Fruit fly (Drosophila melanogaster) whole organism, embryonic: ENCODE data around the gene Sf3b1.
A peak's percentile ranks its signal among the peaks of the same experiment; 100 is the strongest.

Experiments used
- CG11456 ChIP-seq: fragments of 200-800 bp; sonication (Bioruptor generic); IDR thresholded peaks from 3 replicates; pipeline ENCODE4 v1.3.6; 2022; ENCODE audit warnings: missing biosample characterization, missing genetic modification characterization
- CG12071 ChIP-seq: fragments of 200-800 bp; sonication (Bioruptor generic); optimal IDR thresholded peaks from 3 replicates; lab custom pipeline; 2018; ENCODE audit warnings: missing biosample characterization, mild to moderate bottlenecking, missing genetic modification characterization
- CG13287 ChIP-seq: fragments of 200-800 bp; sonication (Bioruptor generic); IDR thresholded peaks from 2 replicates; pipeline ENCODE4 v1.3.6; 2022; ENCODE audit warnings: missing biosample characterization, missing genetic modification characterization; ENCODE audit not compliant: partially characterized antibody
- CG13296 ChIP-seq: fragments of 200-800 bp; sonication (Bioruptor generic); optimal IDR thresholded peaks from 3 replicates; lab custom pipeline; 2018; ENCODE audit warnings: missing biosample characterization, mild to moderate bottlenecking, missing genetic modification characterization
- CG14710 ChIP-seq: fragments of 200-800 bp; sonication (Bioruptor generic); optimal IDR thresholded peaks from 3 replicates; lab custom pipeline; 2019; ENCODE audit warnings: missing biosample characterization, mild to moderate bottlenecking, missing genetic modification characterization, moderate library complexity
- CG1603 ChIP-seq: fragments of 200-800 bp; sonication (Bioruptor generic); optimal IDR thresholded peaks from 2 replicates; lab custom pipeline; 2019; ENCODE audit warnings: missing biosample characterization, mild to moderate bottlenecking, missing genetic modification characterization, moderate library complexity
- CG17186 ChIP-seq: fragments of 200-800 bp; sonication (Bioruptor generic); optimal IDR thresholded peaks from 3 replicates; lab custom pipeline; 2017; ENCODE audit warnings: missing biosample characterization, missing genetic modification reagents, missing genetic modification characterization
- CG17328 ChIP-seq: fragments of 200-800 bp; sonication (Bioruptor generic); IDR thresholded peaks from 2 replicates; pipeline ENCODE4 v1.3.6; 2022; ENCODE audit warnings: missing biosample characterization, missing genetic modification characterization
- CG17829 ChIP-seq: fragments of 200-800 bp; optimal IDR thresholded peaks from 2 replicates; lab custom pipeline; 2019; ENCODE audit warnings: missing biosample characterization, mild to moderate bottlenecking, missing genetic modification characterization, moderate library complexity
- CG18619 ChIP-seq: fragments of 200-800 bp; sonication (Bioruptor generic); optimal IDR thresholded peaks from 3 replicates; lab custom pipeline; 2017; ENCODE audit warnings: missing biosample characterization, mild to moderate bottlenecking, missing genetic modification characterization
- CG2116 ChIP-seq: fragments of 200-800 bp; sonication (Bioruptor generic); optimal IDR thresholded peaks from 3 replicates; lab custom pipeline; 2018; ENCODE audit warnings: missing biosample characterization, mild to moderate bottlenecking, missing genetic modification characterization
- CG32532 ChIP-seq: fragments of 200-800 bp; sonication (Bioruptor generic); IDR thresholded peaks from 2 replicates; pipeline ENCODE4 v1.3.6; 2022; ENCODE audit warnings: missing biosample characterization, missing genetic modification characterization
- CG34224 ChIP-seq: fragments of 200-800 bp; sonication (Bioruptor generic); IDR thresholded peaks from 3 replicates; pipeline ENCODE4 v1.3.6; 2022; ENCODE audit warnings: missing biosample characterization, missing genetic modification characterization; ENCODE audit not compliant: partially characterized antibody
- CG34422 ChIP-seq: fragments of 200-800 bp; sonication (Bioruptor generic); IDR thresholded peaks from 3 replicates; pipeline ENCODE4 v1.3.6; 2022; ENCODE audit warnings: missing biosample characterization, missing genetic modification characterization
- CG3847 ChIP-seq: fragments of 200-800 bp; sonication (Bioruptor generic); IDR thresholded peaks from 2 replicates; pipeline ENCODE4 v1.3.6; 2022; ENCODE audit warnings: missing biosample characterization, missing genetic modification characterization
- CG4282 ChIP-seq: fragments of 200-800 bp; sonication (Bioruptor generic); optimal IDR thresholded peaks from 2 replicates; lab custom pipeline; 2016; ENCODE audit warnings: missing biosample characterization, missing genetic modification characterization
- CG43689 ChIP-seq: fragments of 200-800 bp; sonication (Bioruptor generic); IDR thresholded peaks from 2 replicates; pipeline ENCODE4 v1.3.6; 2022; ENCODE audit warnings: missing biosample characterization, missing genetic modification characterization
- CG6791 ChIP-seq: fragments of 200-800 bp; sonication (Bioruptor generic); IDR thresholded peaks from 3 replicates; pipeline ENCODE4 v1.3.6; 2022; ENCODE audit warnings: missing biosample characterization, missing genetic modification characterization; ENCODE audit not compliant: partially characterized antibody
- CG7963 ChIP-seq: fragments of 200-800 bp; sonication (Bioruptor generic); IDR thresholded peaks from 3 replicates; pipeline ENCODE4 v1.3.6; 2022; ENCODE audit warnings: missing biosample characterization, missing genetic modification characterization; ENCODE audit not compliant: partially characterized antibody
- CG9797 ChIP-seq: fragments of 200-800 bp; sonication (Bioruptor generic); optimal IDR thresholded peaks from 3 replicates; lab custom pipeline; 2018; ENCODE audit warnings: missing biosample characterization, mild to moderate bottlenecking, missing genetic modification characterization
- Dp ChIP-seq: fragments of 200-800 bp; sonication (Bioruptor generic); optimal IDR thresholded peaks from 2 replicates; lab custom pipeline; 2018; ENCODE audit warnings: missing biosample characterization, mild to moderate bottlenecking, missing genetic modification characterization, moderate library complexity
- E2f2 ChIP-seq: fragments of 200-800 bp; sonication (Bioruptor generic); IDR thresholded peaks from 2 replicates; pipeline ENCODE4 v1.3.6; 2022; ENCODE audit warnings: missing biosample characterization, missing genetic modification characterization
- Ets97D ChIP-seq: fragments of 200-800 bp; sonication (Bioruptor generic); optimal IDR thresholded peaks from 3 replicates; lab custom pipeline; 2016; ENCODE audit warnings: missing biosample characterization, missing genetic modification characterization
- Jarid2 ChIP-seq: fragments of 200-800 bp; sonication (Bioruptor generic); optimal IDR thresholded peaks from 3 replicates; lab custom pipeline; 2017; ENCODE audit warnings: mild to moderate bottlenecking, missing biosample characterization, missing genetic modification reagents, missing genetic modification characterization
- Nf-YC ChIP-seq: fragments of 200-800 bp; optimal IDR thresholded peaks from 3 replicates; lab custom pipeline; 2019; ENCODE audit warnings: missing biosample characterization, mild to moderate bottlenecking, missing genetic modification characterization, moderate library complexity
- Opbp ChIP-seq: fragments of 200-800 bp; sonication (Bioruptor generic); IDR thresholded peaks from 3 replicates; pipeline ENCODE4 v1.3.6; 2022; ENCODE audit warnings: missing biosample characterization, missing genetic modification characterization; ENCODE audit not compliant: partially characterized antibody
- Stat92E ChIP-seq, 3 experiments: fragments of >200 bp in 2 of 3; fragments of 200-800 bp in 1 of 3; sonication (Bioruptor generic) in 1 of 3; optimal IDR thresholded peaks; 2 replicates each; lab custom pipeline; 2017 to 2019; ENCODE audit warnings: missing biosample characterization in 3 of 3, missing genetic modification characterization in 3 of 3, mild to moderate bottlenecking in 1 of 3, moderate library complexity in 1 of 3
- Xbp1 ChIP-seq: fragments of 200-800 bp; sonication (Bioruptor generic); optimal IDR thresholded peaks from 3 replicates; lab custom pipeline; 2016; ENCODE audit warnings: missing biosample characterization, mild to moderate bottlenecking, missing genetic modification characterization
- amos ChIP-seq: fragments of 200-800 bp; sonication (Bioruptor generic); IDR thresholded peaks from 2 replicates; pipeline ENCODE4 v1.3.6; 2022; ENCODE audit warnings: missing biosample characterization, missing genetic modification characterization; ENCODE audit not compliant: partially characterized antibody
- aop ChIP-seq: fragments of 200-800 bp; sonication (Bioruptor generic); IDR thresholded peaks from 2 replicates; pipeline ENCODE4 v1.3.6; 2022; ENCODE audit warnings: missing biosample characterization, missing genetic modification characterization
- bbx ChIP-seq: fragments of 200-800 bp; sonication (Bioruptor generic); IDR thresholded peaks from 2 replicates; pipeline ENCODE4 v1.3.6; 2022; ENCODE audit warnings: missing biosample characterization, missing genetic modification characterization; ENCODE audit not compliant: partially characterized antibody
- cg ChIP-seq: fragments of 200-800 bp; sonication (Bioruptor generic); optimal IDR thresholded peaks from 3 replicates; lab custom pipeline; 2019; ENCODE audit warnings: missing biosample characterization, mild to moderate bottlenecking, missing genetic modification characterization, moderate library complexity
- chinmo ChIP-seq: fragments of 200-800 bp; sonication (Bioruptor generic); IDR thresholded peaks from 4 replicates; pipeline ENCODE4 v1.3.6; 2022; ENCODE audit warnings: missing biosample characterization, missing genetic modification characterization; ENCODE audit not compliant: partially characterized antibody
- crol ChIP-seq: fragments of 200-800 bp; sonication (Bioruptor generic); IDR thresholded peaks from 2 replicates; pipeline ENCODE4 v1.3.6; 2022; ENCODE audit warnings: missing biosample characterization, missing genetic modification characterization
- dati ChIP-seq: fragments of 200-800 bp; sonication (Bioruptor generic); IDR thresholded peaks from 2 replicates; pipeline ENCODE4 v1.3.6; 2022; ENCODE audit warnings: missing biosample characterization, missing genetic modification characterization
- fu2 ChIP-seq: fragments of 200-800 bp; sonication (Bioruptor generic); optimal IDR thresholded peaks from 2 replicates; lab custom pipeline; 2016; ENCODE audit warnings: missing biosample characterization, missing genetic modification characterization
- gfzf ChIP-seq: fragments of 200-800 bp; sonication (Bioruptor generic); optimal IDR thresholded peaks from 2 replicates; lab custom pipeline; 2016; ENCODE audit warnings: missing biosample characterization, mild to moderate bottlenecking, missing genetic modification characterization, moderate library complexity
- hbn ChIP-seq: fragments of 200-800 bp; sonication (Bioruptor generic); IDR thresholded peaks from 2 replicates; pipeline ENCODE4 v1.3.6; 2022; ENCODE audit warnings: missing biosample characterization, missing genetic modification characterization; ENCODE audit not compliant: partially characterized antibody
- inv ChIP-seq: fragments of 200-800 bp; sonication (Bioruptor generic); IDR thresholded peaks from 2 replicates; pipeline ENCODE4 v1.3.6; 2022; ENCODE audit warnings: missing biosample characterization, missing genetic modification characterization; ENCODE audit not compliant: partially characterized antibody
- maf-S ChIP-seq: fragments of 200-800 bp; sonication (Bioruptor generic); optimal IDR thresholded peaks from 2 replicates; lab custom pipeline; 2016; ENCODE audit warnings: missing biosample characterization, missing genetic modification characterization
- nau ChIP-seq: fragments of 200-800 bp; sonication (Bioruptor generic); optimal IDR thresholded peaks from 3 replicates; lab custom pipeline; 2017; ENCODE audit warnings: missing biosample characterization, mild to moderate bottlenecking, missing genetic modification characterization, missing genetic modification reagents
- odd ChIP-seq: fragments of 200-800 bp; sonication (Bioruptor generic); optimal IDR thresholded peaks from 2 replicates; lab custom pipeline; 2017; ENCODE audit warnings: missing biosample characterization, mild to moderate bottlenecking, missing genetic modification characterization
- sna ChIP-seq: fragments of 200-800 bp; sonication (Bioruptor generic); IDR thresholded peaks from 2 replicates; pipeline ENCODE4 v1.3.6; 2022; ENCODE audit warnings: missing biosample characterization, missing genetic modification characterization; ENCODE audit not compliant: partially characterized antibody
- sug ChIP-seq: fragments of 200-800 bp; optimal IDR thresholded peaks from 2 replicates; lab custom pipeline; 2019; ENCODE audit warnings: missing biosample characterization, mild to moderate bottlenecking, missing genetic modification characterization, moderate library complexity
- twi ChIP-seq: fragments of 200-800 bp; optimal IDR thresholded peaks from 2 replicates; lab custom pipeline; 2019; ENCODE audit warnings: missing biosample characterization, mild to moderate bottlenecking, missing genetic modification characterization, moderate library complexity
- z ChIP-seq: fragments of 200-800 bp; sonication (Bioruptor generic); IDR thresholded peaks from 3 replicates; pipeline ENCODE4 v1.3.6; 2022; ENCODE audit warnings: missing biosample characterization, missing genetic modification characterization
- zfh2 ChIP-seq: fragments of 200-800 bp; sonication (Bioruptor generic); optimal IDR thresholded peaks from 2 replicates; lab custom pipeline; 2016; ENCODE audit warnings: missing biosample characterization, missing genetic modification characterization

Gene Sf3b1

DNA sequence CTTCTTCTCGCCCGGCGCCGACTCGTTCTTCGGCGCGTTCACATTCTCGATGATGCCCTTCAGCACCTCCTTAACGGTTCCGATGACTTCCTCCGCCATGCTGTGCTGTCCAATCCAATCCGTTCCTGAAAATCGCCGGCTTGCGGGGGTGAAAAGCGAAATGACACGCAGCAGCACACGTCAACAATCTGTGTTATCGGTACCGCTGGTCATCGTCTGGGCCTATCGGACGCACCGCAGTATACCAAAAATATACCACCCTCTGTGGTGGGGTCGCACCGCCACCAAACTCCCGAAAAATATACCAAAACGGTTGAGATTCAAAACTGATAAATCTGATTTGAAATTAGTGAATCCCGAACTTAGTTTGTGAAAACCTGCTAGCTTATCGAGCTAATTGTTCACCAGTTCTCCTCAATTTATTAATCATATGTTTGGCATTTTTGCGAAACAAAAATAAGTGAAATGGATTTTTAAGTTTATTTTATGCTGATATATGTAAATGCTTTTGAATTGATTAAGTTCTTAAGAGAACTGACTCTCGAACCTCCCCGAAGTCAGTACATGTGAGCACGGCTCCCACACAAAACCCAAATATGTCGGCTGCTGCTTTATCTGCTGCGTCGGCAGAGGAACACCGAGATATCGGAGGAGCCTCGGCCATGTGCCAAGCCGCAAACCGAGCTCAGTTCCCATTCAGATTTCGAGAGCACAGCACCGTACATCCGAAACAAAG is 23.5 kb upstream of the Sf3b1 start, which contains the start of the genes Spp and nAChRbeta3 (continued):
- TF ChIP-seq Xbp1 = peak; percentile 81
- peak; percentile 42 for TF ChIP-seq Ets97D (GFP tag; lab: Kevin White, UChicago)
- TF ChIP-seq bbx (GFP tag; lab: Robert Waterston, UW) = peak; percentile 68
- TF ChIP-seq Nf-YC = peak; percentile 20
- TF ChIP-seq fu2 (GFP tag; lab: Kevin White, UChicago) = peak; percentile 4
- TF ChIP-seq CG34422 (GFP tag; lab: Robert Waterston, UW) = peak; percentile 73; the same call in 1 of the 3 replicates
- 0 out of 3 replicates have a peak, but pooled peaks have one; percentile 6 for TF ChIP-seq CG6791 (GFP tag; lab: Robert Waterston, UW)
- TF ChIP-seq CG17829 (tag; lab: Kevin White, UChicago) = peak; percentile 2
- TF ChIP-seq maf-S (GFP tag; lab: Kevin White, UChicago) = no peak
- peak; percentile 80 for TF ChIP-seq CG13287 (GFP tag; lab: Robert Waterston, UW)
- TF ChIP-seq nau (GFP tag; lab: Kevin White, UChicago) = no peak
- TF ChIP-seq odd = no peak
- peak; percentile 72 for TF ChIP-seq CG14710
- no peak for TF ChIP-seq cg (GFP tag; lab: Kevin White, UChicago)
- no peak for TF ChIP-seq aop
- no peak for TF ChIP-seq CG3847
- TF ChIP-seq CG11456 (GFP tag; lab: Robert Waterston, UW) = 0 out of 3 replicates have a peak, but pooled peaks have one; percentile 7
- peak; percentile 56 for TF ChIP-seq sug (tag; lab: Kevin White, UChicago)
- TF ChIP-seq sna (GFP tag; lab: Robert Waterston, UW) = peak; percentile 58
- TF ChIP-seq Jarid2 (GFP tag; lab: Kevin White, UChicago) = no peak
- no peak for TF ChIP-seq zfh2 (GFP tag; lab: Kevin White, UChicago)
- TF ChIP-seq CG12071 (GFP tag; lab: Kevin White, UChicago) = no peak
- TF ChIP-seq dati (GFP tag; lab: Robert Waterston, UW) = no peak
- peak; percentile 74 for TF ChIP-seq E2f2 (GFP tag; lab: Robert Waterston, UW)
- 0 out of 2 replicates have a peak, but pooled peaks have one; percentile 27 for TF ChIP-seq CG32532 (GFP tag; lab: Robert Waterston, UW)
- TF ChIP-seq CG43689 = no peak
- peak; percentile 62; the same call in 1 of the 3 replicates for TF ChIP-seq Opbp (GFP tag; lab: Robert Waterston, UW)
- TF ChIP-seq z (GFP tag; lab: Robert Waterston, UW) = no peak
- peak; percentile 61 for TF ChIP-seq CG34224
- peak in 1 of 3 experiments; percentile 3 for TF ChIP-seq Stat92E (GFP tag; optimal IDR thresholded peaks at IDR 0.05; lab: Kevin White, UChicago)
- peak; percentile 69; the same call in 1 of the 2 replicates for TF ChIP-seq amos
- no peak for TF ChIP-seq CG4282 (GFP tag; lab: Kevin White, UChicago)
- TF ChIP-seq chinmo (GFP tag; lab: Robert Waterston, UW) = peak; percentile 59; the same call in 1 of the 4 replicates
- TF ChIP-seq twi (tag; lab: Kevin White, UChicago) = no peak
- TF ChIP-seq CG13296 (GFP tag; lab: Kevin White, UChicago) = no peak
- TF ChIP-seq gfzf (GFP tag; lab: Kevin White, UChicago) = peak; percentile 79
- TF ChIP-seq CG7963 = 0 out of 3 replicates have a peak, but pooled peaks have one; percentile 25
- peak; percentile 83 for TF ChIP-seq CG17186
- peak; percentile 22; the same call in 1 of the 2 replicates for TF ChIP-seq inv (GFP tag; lab: Robert Waterston, UW)
- TF ChIP-seq CG17328 (GFP tag; lab: Robert Waterston, UW) = peak; percentile 17; the same call in 1 of the 2 replicates
- peak; percentile 74 for TF ChIP-seq CG1603 (tag; lab: Kevin White, UChicago)
- peak; percentile 69 for TF ChIP-seq crol
- peak; percentile 60; the same call in 1 of the 2 replicates for TF ChIP-seq hbn (GFP tag; lab: Robert Waterston, UW)
- no peak for TF ChIP-seq CG18619 (GFP tag; lab: Kevin White, UChicago)
- TF ChIP-seq Dp (GFP tag; lab: Kevin White, UChicago) = peak; percentile 63
- peak; percentile 79 for TF ChIP-seq CG9797 (GFP tag; lab: Kevin White, UChicago)
- peak; percentile 68 for TF ChIP-seq CG2116
